Worm (Caenorhabditis elegans): ENCODE data around the gene agr-1.

ce11 chrII:6744648-6745047, 30.3 kb downstream of the agr-1 start, which contains the start of gene ins-15:
- TF ChIP-seq tag-97 (GFP tag; IDR thresholded peaks at IDR 0.05), result no peak
- no peak for TF ChIP-seq lin-15B (tag; optimal IDR thresholded peaks at IDR 0.05)
- no peak for TF ChIP-seq ztf-11 (tag; optimal IDR thresholded peaks at IDR 0.05)
- TF ChIP-seq snpc-4 (tag; optimal IDR thresholded peaks at IDR 0.05), result no peak
- TF ChIP-seq ceh-82 (tag; optimal IDR thresholded peaks at IDR 0.05), result no peak
- no peak for TF ChIP-seq ama-1 (optimal IDR thresholded peaks at IDR 0.05)
- TF ChIP-seq lin-13 (GFP tag; optimal IDR thresholded peaks at IDR 0.05), result no peak
- no peak for TF ChIP-seq mdl-1 (tag; optimal IDR thresholded peaks at IDR 0.05)
- TF ChIP-seq attf-4 (tag; optimal IDR thresholded peaks at IDR 0.05), result no peak
- no peak for TF ChIP-seq rbr-2 (tag; optimal IDR thresholded peaks at IDR 0.05)
- no peak for TF ChIP-seq unc-39 (tag; optimal IDR thresholded peaks at IDR 0.05)
- TF ChIP-seq php-3 (GFP tag; IDR thresholded peaks at IDR 0.05), result no peak
- no peak for TF ChIP-seq ZK546.5 (tag; optimal IDR thresholded peaks at IDR 0.05)
